Fruit fly (Drosophila melanogaster): Measurements from ENCODE around the gene CG15005.

CG15005 gene

dm6 chr3L:4232724-4233367 lies 28.7 kb upstream of the CG15005 start (continued):
- TF ChIP-seq Ada2b (GFP tag; IDR thresholded peaks at IDR 0.05) (no peak), CG9932 (GFP tag; IDR thresholded peaks at IDR 0.05) (no peak), CG6765 (GFP tag; optimal IDR thresholded peaks at IDR 0.05) (no peak), Bdp1 (GFP tag; optimal IDR thresholded peaks at IDR 0.05) (no peak), CG34422 (GFP tag; IDR thresholded peaks at IDR 0.05) (no peak), abd-A (tag; optimal IDR thresholded peaks at IDR 0.05) (no peak), CG5953 (GFP tag; IDR thresholded peaks at IDR 0.05) (no peak), klu (GFP tag; IDR thresholded peaks at IDR 0.05) (no peak), shn (GFP tag; optimal IDR thresholded peaks at IDR 0.05) (peak; percentile 8), CG12071 (GFP tag; optimal IDR thresholded peaks at IDR 0.05) (peak; percentile 6), pho (GFP tag; optimal IDR thresholded peaks at IDR 0.05) (no peak), ken (GFP tag; IDR thresholded peaks at IDR 0.05) (no peak), twi (tag; optimal IDR thresholded peaks at IDR 0.05) (no peak), CG9437 (GFP tag; optimal IDR thresholded peaks at IDR 0.05) (peak; percentile 24), CG11696 (GFP tag; IDR thresholded peaks at IDR 0.05) (no peak), sqz (GFP tag; optimal IDR thresholded peaks at IDR 0.05) (no peak), CG31388 (GFP tag; optimal IDR thresholded peaks at IDR 0.05) (no peak), CG10979 (tag; optimal IDR thresholded peaks at IDR 0.05) (peak; percentile 31), CG4404 (GFP tag; IDR thresholded peaks at IDR 0.05) (no peak), CG7357 (GFP tag; IDR thresholded peaks at IDR 0.05) (no peak), CG9876 (GFP tag; optimal IDR thresholded peaks at IDR 0.05) (no peak), CG10267 (tag; optimal IDR thresholded peaks at IDR 0.05) (peak; percentile 5), dpn (GFP tag; optimal IDR thresholded peaks at IDR 0.05) (peak in 1 of 2 experiments; percentile 16), HLH4C (GFP tag; IDR thresholded peaks at IDR 0.05; ENCODE audit: partially characterized antibody) (no peak), dmrt99B (tag; optimal IDR thresholded peaks at IDR 0.05) (peak; percentile 44), sd (tag; optimal IDR thresholded peaks at IDR 0.05) (no peak), Chrac-16 (GFP tag; optimal IDR thresholded peaks at IDR 0.05) (no peak), Aef1 (GFP tag; IDR thresholded peaks at IDR 0.05) (no peak), chif (GFP tag; optimal IDR thresholded peaks at IDR 0.05) (peak in 1 of 2 experiments; percentile 12), gro (GFP tag; optimal IDR thresholded peaks at IDR 0.05) (peak; percentile 22), tup (GFP tag; optimal IDR thresholded peaks at IDR 0.05) (no peak), NC2α (GFP tag; optimal IDR thresholded peaks at IDR 0.05) (no peak), gcm2 (GFP tag; optimal IDR thresholded peaks at IDR 0.05) (no peak), fd96Cb (tag; optimal IDR thresholded peaks at IDR 0.05) (peak; percentile 51), CG11247 (GFP tag; IDR thresholded peaks at IDR 0.05) (no peak), Nf-YC (tag; optimal IDR thresholded peaks at IDR 0.05) (no peak), bcd (GFP tag; optimal IDR thresholded peaks at IDR 0.05) (no peak), CG1529 (GFP tag; optimal IDR thresholded peaks at IDR 0.05) (no peak), vvl (GFP tag; IDR thresholded peaks at IDR 0.05) (no peak), Xbp1 (GFP tag; optimal IDR thresholded peaks at IDR 0.05) (peak; percentile 6), croc (GFP tag; conservative IDR thresholded peaks at IDR 0.05) (no peak), Kr (GFP tag; optimal IDR thresholded peaks at IDR 0.05) (no peak), lola (GFP tag; optimal IDR thresholded peaks at IDR 0.05) (peak in 1 of 3 experiments; percentile 47), Oli (tag; optimal IDR thresholded peaks at IDR 0.05) (peak; percentile 50), CG30020 (tag; optimal IDR thresholded peaks at IDR 0.05) (no peak), dati (GFP tag; IDR thresholded peaks at IDR 0.05) (no peak), CG3065 (GFP tag; optimal IDR thresholded peaks at IDR 0.05) (no peak), CG31441 (GFP tag; IDR thresholded peaks at IDR 0.05) (peak; percentile 30; the same call in 1 of the 2 replicates), btn (GFP tag; optimal IDR thresholded peaks at IDR 0.05) (no peak), crc (GFP tag; optimal IDR thresholded peaks at IDR 0.05) (no peak), CTCF (GFP tag; optimal IDR thresholded peaks at IDR 0.05) (no peak)
